Fruit fly (Drosophila melanogaster): ENCODE results near the gene CG31268.

The CG31268 gene

dm6 chr3R:17077968-17078417 is 46.4 kb downstream of the CG31268 start (continued):
- TF ChIP-seq net (GFP tag; optimal IDR thresholded peaks at IDR 0.05) (no peak), CG3032 (tag; optimal IDR thresholded peaks at IDR 0.05) (no peak), Gug (GFP tag; IDR thresholded peaks at IDR 0.05) (0 out of 2 replicates have a peak, but pooled peaks have one; percentile 10), CG8119 (GFP tag; IDR thresholded peaks at IDR 0.05) (no peak), Lpt (GFP tag; optimal IDR thresholded peaks at IDR 0.05) (no peak), dsx (GFP tag; optimal IDR thresholded peaks at IDR 0.05; ENCODE audit: poor library complexity, severe bottlenecking) (no peak), CG6792 (GFP tag; optimal IDR thresholded peaks at IDR 0.05) (no peak), CG7368 (GFP tag; optimal IDR thresholded peaks at IDR 0.05) (no peak), lz (GFP tag; optimal IDR thresholded peaks at IDR 0.05) (no peak), Sox14 (GFP tag; optimal IDR thresholded peaks at IDR 0.05) (peak; percentile 58), acj6 (GFP tag; optimal IDR thresholded peaks at IDR 0.05) (no peak), Hr39 (GFP tag; optimal IDR thresholded peaks at IDR 0.05) (no peak), CG8632 (GFP tag; optimal IDR thresholded peaks at IDR 0.05) (no peak), pdm3 (GFP tag; optimal IDR thresholded peaks at IDR 0.05) (no peak), Ets21C (GFP tag; optimal IDR thresholded peaks at IDR 0.05) (no peak), Met (GFP tag; optimal IDR thresholded peaks at IDR 0.05) (no peak), CG8319 (GFP tag; optimal IDR thresholded peaks at IDR 0.05) (no peak), CG3919 (GFP tag; optimal IDR thresholded peaks at IDR 0.05) (no peak), Eip78C (GFP tag) (no peak), salr (GFP tag; optimal IDR thresholded peaks at IDR 0.05) (no peak), Hr4 (GFP tag; optimal IDR thresholded peaks at IDR 0.05) (no peak), CG11902 (GFP tag; optimal IDR thresholded peaks at IDR 0.05) (no peak), Eip75B (GFP tag; optimal IDR thresholded peaks at IDR 0.05) (no peak), CG6854 (GFP tag; optimal IDR thresholded peaks at IDR 0.05) (no peak), CG6276 (GFP tag; optimal IDR thresholded peaks at IDR 0.05) (no peak), Blimp-1 (GFP tag; optimal IDR thresholded peaks at IDR 0.05) (no peak), CG34406 (GFP tag; optimal IDR thresholded peaks at IDR 0.05) (no peak), ss (GFP tag; optimal IDR thresholded peaks at IDR 0.05) (peak; percentile 47 to 71), CG9139 (GFP tag; optimal IDR thresholded peaks at IDR 0.05) (no peak), Sox102F (GFP tag; optimal IDR thresholded peaks at IDR 0.05) (no peak), CG6163 (GFP tag; IDR thresholded peaks at IDR 0.05) (0 out of 3 replicates have a peak, but pooled peaks have one; percentile 22)

- peak; percentile 25 for TF ChIP-seq CG3919 (GFP tag; optimal IDR thresholded peaks at IDR 0.05)
- TF ChIP-seq ss (GFP tag; optimal IDR thresholded peaks at IDR 0.05): peak; percentile 61 to 68
- TF ChIP-seq CG6792 (GFP tag; optimal IDR thresholded peaks at IDR 0.05): no peak
- no peak for TF ChIP-seq CG10631 (GFP tag; optimal IDR thresholded peaks at IDR 0.05)
- TF ChIP-seq fd85E (GFP tag; optimal IDR thresholded peaks at IDR 0.05): no peak
- no peak for TF ChIP-seq CG6808 (GFP tag; optimal IDR thresholded peaks at IDR 0.05)
- no peak for TF ChIP-seq CG11294 (GFP tag; IDR thresholded peaks at IDR 0.05)
- TF ChIP-seq CG6854 (GFP tag; optimal IDR thresholded peaks at IDR 0.05): peak; percentile 77
- TF ChIP-seq CG8632 (GFP tag; optimal IDR thresholded peaks at IDR 0.05): no peak
- TF ChIP-seq topi (GFP tag; optimal IDR thresholded peaks at IDR 0.05): no peak
- no peak for TF ChIP-seq CG34406 (GFP tag; optimal IDR thresholded peaks at IDR 0.05)
- no peak for TF ChIP-seq Eip93F (GFP tag; optimal IDR thresholded peaks at IDR 0.05)
- no peak for TF ChIP-seq lz (GFP tag; optimal IDR thresholded peaks at IDR 0.05)
- TF ChIP-seq Sox102F (GFP tag; optimal IDR thresholded peaks at IDR 0.05): no peak
- TF ChIP-seq salr (GFP tag; optimal IDR thresholded peaks at IDR 0.05): no peak
- TF ChIP-seq svp (GFP tag): peak; percentile 89
- TF ChIP-seq CG32006 (GFP tag; optimal IDR thresholded peaks at IDR 0.05): no peak
- TF ChIP-seq CG6276 (GFP tag; optimal IDR thresholded peaks at IDR 0.05): no peak
- TF ChIP-seq cyc (GFP tag; optimal IDR thresholded peaks at IDR 0.05): no peak
- TF ChIP-seq CG8319 (GFP tag; optimal IDR thresholded peaks at IDR 0.05): no peak
- peak; percentile 12 for TF ChIP-seq CG9139 (GFP tag; optimal IDR thresholded peaks at IDR 0.05)
- no peak for TF ChIP-seq Lpt (GFP tag; optimal IDR thresholded peaks at IDR 0.05)
- TF ChIP-seq Met (GFP tag; optimal IDR thresholded peaks at IDR 0.05): no peak
- TF ChIP-seq CG11902 (GFP tag; optimal IDR thresholded peaks at IDR 0.05): no peak
- no peak for TF ChIP-seq Hr39 (GFP tag; optimal IDR thresholded peaks at IDR 0.05)
- no peak for TF ChIP-seq acj6 (GFP tag; optimal IDR thresholded peaks at IDR 0.05)
- no peak for TF ChIP-seq Sox15 (GFP tag; optimal IDR thresholded peaks at IDR 0.05)
- peak; percentile 68 for TF ChIP-seq vri (GFP tag; optimal IDR thresholded peaks at IDR 0.05)
- TF ChIP-seq CG3032 (tag; optimal IDR thresholded peaks at IDR 0.05): no peak
- no peak for TF ChIP-seq CG31627 (GFP tag; optimal IDR thresholded peaks at IDR 0.05)
- no peak for TF ChIP-seq dac (GFP tag; optimal IDR thresholded peaks at IDR 0.05)
- no peak for TF ChIP-seq Ets21C (GFP tag; optimal IDR thresholded peaks at IDR 0.05)
- TF ChIP-seq Eip78C (GFP tag): peak; percentile 87
- TF ChIP-seq Smox (GFP tag; optimal IDR thresholded peaks at IDR 0.05): no peak
- no peak for TF ChIP-seq Sox14 (GFP tag; optimal IDR thresholded peaks at IDR 0.05)
- TF ChIP-seq CG8119 (GFP tag; IDR thresholded peaks at IDR 0.05): no peak
- no peak for TF ChIP-seq dsx (GFP tag; optimal IDR thresholded peaks at IDR 0.05; ENCODE audit: poor library complexity, severe bottlenecking)
- TF ChIP-seq Blimp-1 (GFP tag; optimal IDR thresholded peaks at IDR 0.05): no peak
These were observed 47.6 kb downstream of the CG31268 start for dm6 chr3R:17078961-17079858.

Data from whole organism, prepupa.